Worm (Caenorhabditis elegans) whole organism, L1 larva: ENCODE measurements around the gene str-243.

Source experiments
- blmp-1 ChIP-seq: fragments of 150-350 bp; optimal IDR thresholded peaks from 2 replicates; lab custom pipeline; 2014; ENCODE audit warnings: missing biosample characterization, missing genetic modification characterization
- efl-1 ChIP-seq, 4 experiments: fragments of 150-350 bp; optimal IDR thresholded peaks in 3 of 4; peaks in 1 of 4; 1 replicate in 1 of 4; 2 replicates in 3 of 4; lab custom pipeline; 2014; ENCODE audit warnings: missing biosample characterization in 2 of 4, missing genetic modification characterization in 2 of 4, missing genetic modification reagents in 2 of 4
- efl-3 ChIP-seq: fragments of 200-800 bp; sonication (Bioruptor generic); optimal IDR thresholded peaks from 2 replicates; lab custom pipeline; 2018; ENCODE audit warnings: mild to moderate bottlenecking, missing genetic modification characterization, missing compliant biosample characterization
- elt-2 ChIP-seq: sonication (generic microtip); optimal IDR thresholded peaks from 2 replicates; lab custom pipeline; 2016; ENCODE audit warnings: missing genetic modification characterization, mild to moderate bottlenecking, inconsistent platforms, missing compliant biosample characterization, missing genetic modification reagents
- fkh-10 ChIP-seq: sonication (generic microtip); optimal IDR thresholded peaks from 2 replicates; lab custom pipeline; 2017; ENCODE audit warnings: missing biosample characterization, missing genetic modification reagents, missing genetic modification characterization
- fkh-4 ChIP-seq: sonication (generic microtip); optimal IDR thresholded peaks from 2 replicates; lab custom pipeline; 2016; ENCODE audit warnings: missing compliant biosample characterization, missing genetic modification characterization, borderline replicate concordance
- lsy-2 ChIP-seq, 2 experiments: fragments of 150-350 bp; optimal IDR thresholded peaks; 2 replicates each; lab custom pipeline; 2014; ENCODE audit warnings: missing biosample characterization in 2 of 2, missing genetic modification characterization in 2 of 2
- mep-1 ChIP-seq: fragments of 150-350 bp; optimal IDR thresholded peaks from 2 replicates; lab custom pipeline; 2014; ENCODE audit warnings: missing biosample characterization, missing genetic modification characterization
- nhr-11 ChIP-seq: fragments of 150-350 bp; optimal IDR thresholded peaks from 2 replicates; lab custom pipeline; 2014; ENCODE audit warnings: missing biosample characterization, missing genetic modification characterization
- nhr-77 ChIP-seq: fragments of 150-350 bp; optimal IDR thresholded peaks from 2 replicates; lab custom pipeline; 2014; ENCODE audit warnings: missing biosample characterization, missing genetic modification characterization
- tbx-2 ChIP-seq: sonication (generic microtip); optimal IDR thresholded peaks from 2 replicates; lab custom pipeline; 2016; ENCODE audit warnings: missing genetic modification characterization, missing compliant biosample characterization
- zag-1 ChIP-seq: fragments of 150-350 bp; optimal IDR thresholded peaks from 2 replicates; lab custom pipeline; 2014; ENCODE audit warnings: missing biosample characterization, missing genetic modification characterization
- zip-4 ChIP-seq: fragments of 200-800 bp; sonication (Bioruptor generic); optimal IDR thresholded peaks from 2 replicates; lab custom pipeline; 2018; ENCODE audit warnings: mild to moderate bottlenecking, missing genetic modification characterization, moderate library complexity, missing compliant biosample characterization

DNA sequence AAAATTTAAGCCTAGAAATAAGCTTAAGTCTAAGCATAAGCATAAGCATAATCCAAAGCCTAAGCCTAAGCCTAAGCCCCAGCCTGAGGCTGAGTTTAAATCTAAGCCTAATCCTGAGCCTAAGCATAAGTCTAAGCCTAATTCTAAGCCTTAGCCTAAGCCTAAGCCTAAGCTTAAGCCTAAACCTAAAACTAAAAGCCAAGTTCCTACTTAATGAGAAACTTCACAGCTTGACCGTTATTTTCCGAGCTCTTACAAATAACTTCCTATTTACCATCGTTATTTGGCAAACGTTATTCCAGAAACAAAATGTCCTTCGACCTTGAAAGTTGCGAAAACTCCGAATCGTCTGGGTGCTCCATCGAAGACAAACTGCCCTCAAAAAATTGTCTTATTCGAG, 40.8 kb upstream of the str-243 start, which contains the start of gene C38C3.4:
- TF ChIP-seq blmp-1, result no peak
- TF ChIP-seq efl-3 (GFP tag; lab: Kevin White, UChicago), result no peak
- no peak for TF ChIP-seq tbx-2
- no peak for TF ChIP-seq nhr-77 (tag; lab: Kevin White, UChicago)
- no peak for TF ChIP-seq zip-4 (GFP tag; lab: Kevin White, UChicago)
- no peak for TF ChIP-seq nhr-11
- TF ChIP-seq fkh-4 (tag; lab: Kevin White, UChicago), result no peak
- TF ChIP-seq lsy-2 (tag; optimal IDR thresholded peaks at IDR 0.05; lab: Kevin White, UChicago), result no peak
- no peak for TF ChIP-seq fkh-10 (GFP tag; lab: Kevin White, UChicago)
- TF ChIP-seq mep-1 (tag; lab: Kevin White, UChicago), result no peak
- no peak for TF ChIP-seq elt-2 (tag; lab: Kevin White, UChicago)
- no peak for TF ChIP-seq zag-1
- TF ChIP-seq efl-1 (optimal IDR thresholded peaks at IDR 0.05; lab: Kevin White, UChicago), result no peak
- no peak for TF ChIP-seq efl-1 (GFP tag; optimal IDR thresholded peaks at IDR 0.05 in 1 of 2; lab: Kevin White, UChicago)
